Worm (Caenorhabditis elegans): ENCODE results near the gene nlp-28.

ce11 chrV:4034303-4034702, 46.6 kb downstream of the nlp-28 start, which contains the start of gene C49G7.7:
- TF ChIP-seq ztf-4 (tag; optimal IDR thresholded peaks at IDR 0.05): no peak
- TF ChIP-seq nhr-11 (tag; optimal IDR thresholded peaks at IDR 0.05): no peak
- no peak for TF ChIP-seq blmp-1 (tag; optimal IDR thresholded peaks at IDR 0.05)
- TF ChIP-seq lsy-2 (tag; optimal IDR thresholded peaks at IDR 0.05): no peak
- no peak for TF ChIP-seq egl-27 (tag; optimal IDR thresholded peaks at IDR 0.05)
- TF ChIP-seq nhr-77 (tag; optimal IDR thresholded peaks at IDR 0.05): no peak
- no peak for TF ChIP-seq pax-3 (tag; optimal IDR thresholded peaks at IDR 0.05)
- no peak for TF ChIP-seq mdl-1 (tag; optimal IDR thresholded peaks at IDR 0.05)
- no peak for TF ChIP-seq sup-37 (GFP tag; optimal IDR thresholded peaks at IDR 0.05)
- no peak for TF ChIP-seq lir-3 (tag; optimal IDR thresholded peaks at IDR 0.05; ENCODE audit: poor library complexity)

Measured in whole organism, L1 larva.